Fruit fly (Drosophila melanogaster) whole organism: Measurements from ENCODE around the gene Chd64.

ENCODE experiments used
- CG8478 ChIP-seq: fragments of >200 bp; optimal IDR thresholded peaks from 2 replicates; lab custom pipeline; 2018; ENCODE audit warnings: inconsistent platforms
- usp ChIP-seq: fragments of >200 bp; optimal IDR thresholded peaks from 2 replicates; lab custom pipeline; 2017; ENCODE audit warnings: missing biosample characterization, missing genetic modification characterization, mixed read lengths

DNA sequence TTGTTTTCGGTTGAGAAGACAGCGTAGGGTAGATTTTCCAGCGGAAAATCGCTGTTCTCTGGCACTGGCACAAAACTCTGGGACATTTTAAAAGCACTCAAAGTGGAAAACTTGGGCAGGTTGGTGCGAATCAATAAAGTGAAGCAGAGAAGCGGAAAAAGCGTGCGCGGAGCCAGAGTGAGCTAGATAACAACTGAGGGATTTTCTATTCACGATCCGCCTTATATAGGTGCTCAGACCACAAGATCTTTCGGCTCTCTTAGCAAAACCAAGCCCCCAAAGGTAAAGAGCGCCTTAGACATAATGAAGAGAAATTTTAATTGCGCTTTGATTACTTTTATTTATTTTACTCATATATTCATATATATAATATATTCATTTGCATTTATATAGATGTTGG, 48.4 kb downstream of the Chd64 start, which contains the start of gene Faa:
- TF ChIP-seq CG8478 (lab: Kevin White, UChicago) (no peak), usp (GFP tag; lab: Kevin White, UChicago) (no peak)
